Worm (Caenorhabditis elegans) whole organism, L1 larva: ENCODE results near the gene F08H9.3.

Experiments used
- aha-1 ChIP-seq: fragments of 150-350 bp; optimal IDR thresholded peaks from 2 replicates; lab custom pipeline; 2014; ENCODE audit warnings: missing biosample characterization, missing genetic modification characterization
- ceh-82 ChIP-seq, 3 experiments: fragments of 150-350 bp in 1 of 3; sonication (generic microtip) in 2 of 3; optimal IDR thresholded peaks; 2 replicates each; lab custom pipeline; 2014 to 2017; ENCODE audit warnings: missing biosample characterization in 3 of 3, missing genetic modification characterization in 3 of 3
- zag-1 ChIP-seq: fragments of 150-350 bp; optimal IDR thresholded peaks from 2 replicates; lab custom pipeline; 2014; ENCODE audit warnings: missing biosample characterization, missing genetic modification characterization
- ztf-11 ChIP-seq, 2 experiments: sonication (generic microtip); optimal IDR thresholded peaks; 2 replicates each; lab custom pipeline; 2016 to 2017; ENCODE audit warnings: missing genetic modification characterization in 2 of 2, missing biosample characterization in 1 of 2, missing compliant biosample characterization in 1 of 2

DNA sequence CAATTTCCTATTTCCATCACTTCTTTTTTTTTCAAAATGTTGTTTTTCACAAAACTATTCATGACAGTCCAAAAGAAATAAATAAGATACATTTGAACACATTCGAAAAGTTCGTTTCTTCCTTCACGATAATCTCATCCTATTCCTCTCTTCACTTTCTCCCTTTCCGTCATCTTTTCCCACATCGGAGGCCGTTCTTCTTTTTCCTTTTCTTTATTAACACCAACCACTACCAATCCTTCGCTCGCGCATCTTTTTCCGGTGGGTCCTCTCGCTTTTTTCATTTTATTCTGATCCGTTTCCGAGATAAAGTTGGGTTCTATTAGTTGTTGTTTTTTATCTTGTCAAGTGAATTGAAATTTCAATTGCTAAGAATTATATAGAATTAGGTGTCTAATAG lies 32.4 kb upstream of the F08H9.3 start:
- TF ChIP-seq ceh-82 (tag; optimal IDR thresholded peaks at IDR 0.05; lab: Kevin White, UChicago) = no peak
- no peak for TF ChIP-seq zag-1 (tag; lab: Kevin White, UChicago)
- no peak for TF ChIP-seq ztf-11 (tag; optimal IDR thresholded peaks at IDR 0.05; lab: Kevin White, UChicago)
- TF ChIP-seq aha-1 = no peak
